Worm (Caenorhabditis elegans): ENCODE measurements around the gene F21D5.4.

The F21D5.4 gene

DNA sequence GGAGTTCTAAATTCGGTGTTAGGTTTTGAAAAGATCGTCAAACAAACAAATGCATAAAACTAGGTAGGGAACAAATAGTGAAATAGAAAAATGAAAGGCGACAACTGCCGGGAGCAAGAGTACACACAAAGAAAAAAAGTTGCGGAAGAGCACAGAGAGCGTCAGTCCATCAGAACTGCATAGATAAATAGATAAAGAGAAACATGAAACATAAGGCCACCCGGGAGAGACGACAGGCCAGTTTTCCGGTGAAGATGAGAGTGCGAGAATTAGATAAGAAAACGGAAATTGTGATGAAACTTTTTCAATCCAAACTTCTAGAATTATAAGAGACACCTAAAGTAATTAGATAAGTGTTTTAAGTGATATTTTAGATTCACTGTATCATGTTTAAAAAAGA, 19.8 kb downstream of the F21D5.4 start (continued):
- TF ChIP-seq lir-3 (tag; optimal IDR thresholded peaks at IDR 0.05) (no peak), attf-4 (tag; optimal IDR thresholded peaks at IDR 0.05) (no peak), duxl-1 (tag; optimal IDR thresholded peaks at IDR 0.05; ENCODE audit: poor library complexity) (no peak), daf-12 (tag; optimal IDR thresholded peaks at IDR 0.05) (no peak), madf-5 (GFP tag; IDR thresholded peaks at IDR 0.05) (no peak), jun-1 (tag; optimal IDR thresholded peaks at IDR 0.05) (no peak), nhr-6 (tag; optimal IDR thresholded peaks at IDR 0.05) (no peak), unc-130 (GFP tag; optimal IDR thresholded peaks at IDR 0.05) (no peak), unc-62 (GFP tag; optimal IDR thresholded peaks at IDR 0.05 in 1 of 2) (peak in 1 of 2 experiments; percentile 74), unc-62 (tag; optimal IDR thresholded peaks at IDR 0.05) (no peak), mdl-1 (tag; optimal IDR thresholded peaks at IDR 0.05) (peak in 1 of 2 experiments; percentile 14), daf-19 (GFP tag; conservative IDR thresholded peaks at IDR 0.05) (no peak), daf-16 (GFP tag; optimal IDR thresholded peaks at IDR 0.05) (no peak), daf-16 (tag; optimal IDR thresholded peaks at IDR 0.05) (peak; percentile 72), lin-29 (GFP tag; IDR thresholded peaks at IDR 0.05) (no peak), mxl-2 (GFP tag; conservative IDR thresholded peaks at IDR 0.05) (no peak), madf-9 (GFP tag; conservative IDR thresholded peaks at IDR 0.05) (no peak), F49E8.2 (tag; optimal IDR thresholded peaks at IDR 0.05; ENCODE audit: borderline replicate concordance) (no peak), nhr-28 (tag; optimal IDR thresholded peaks at IDR 0.05) (peak; percentile 61), tra-1 (GFP tag; IDR thresholded peaks at IDR 0.05) (0 out of 2 replicates have a peak, but pooled peaks have one; percentile 44), nhr-76 (tag; optimal IDR thresholded peaks at IDR 0.05) (no peak), hlh-30 (tag; optimal IDR thresholded peaks at IDR 0.05; ENCODE audit: insufficient read depth) (no peak), dve-1 (tag; optimal IDR thresholded peaks at IDR 0.05; ENCODE audit: insufficient read depth) (peak; percentile 59), ZK546.5 (tag; optimal IDR thresholded peaks at IDR 0.05) (no peak), ZK337.2 (GFP tag; IDR thresholded peaks at IDR 0.05) (no peak), pqm-1 (tag; optimal IDR thresholded peaks at IDR 0.05) (peak; percentile 89), tag-97 (GFP tag; IDR thresholded peaks at IDR 0.05) (no peak), aha-1 (tag) (peak; percentile 12), spr-1 (tag; optimal IDR thresholded peaks at IDR 0.05) (no peak), ces-1 (GFP tag; optimal IDR thresholded peaks at IDR 0.05) (no peak), ama-1 (optimal IDR thresholded peaks at IDR 0.05) (no peak), zip-2 (tag; optimal IDR thresholded peaks at IDR 0.05) (no peak), Y75B8A.6 (GFP tag; IDR thresholded peaks at IDR 0.05) (no peak), lim-7 (GFP tag; IDR thresholded peaks at IDR 0.05) (no peak), egl-43 (GFP tag; IDR thresholded peaks at IDR 0.05) (no peak), egl-27 (tag; optimal IDR thresholded peaks at IDR 0.05) (no peak), aly-2 (tag; optimal IDR thresholded peaks at IDR 0.05) (no peak), lin-1 (GFP tag; IDR thresholded peaks at IDR 0.05) (peak; percentile 71; the same call in 1 of the 2 replicates), Y5F2A.4 (GFP tag; optimal IDR thresholded peaks at IDR 0.05) (no peak), hlh-11 (tag; optimal IDR thresholded peaks at IDR 0.05) (peak; percentile 73), nhr-42 (GFP tag; IDR thresholded peaks at IDR 0.05) (no peak), php-3 (GFP tag; IDR thresholded peaks at IDR 0.05) (no peak), dpl-1 (GFP tag; optimal IDR thresholded peaks at IDR 0.05) (no peak), lsy-2 (tag; optimal IDR thresholded peaks at IDR 0.05) (peak in 1 of 2 experiments; percentile 4), ceh-28 (tag; optimal IDR thresholded peaks at IDR 0.05) (no peak), snpc-1.2 (GFP tag; IDR thresholded peaks at IDR 0.05) (no peak), cey-2 (tag; optimal IDR thresholded peaks at IDR 0.05; ENCODE audit: borderline replicate concordance, insufficient read depth) (no peak)
